Worm (Caenorhabditis elegans): ENCODE measurements around the gene fbxa-80.

DNA sequence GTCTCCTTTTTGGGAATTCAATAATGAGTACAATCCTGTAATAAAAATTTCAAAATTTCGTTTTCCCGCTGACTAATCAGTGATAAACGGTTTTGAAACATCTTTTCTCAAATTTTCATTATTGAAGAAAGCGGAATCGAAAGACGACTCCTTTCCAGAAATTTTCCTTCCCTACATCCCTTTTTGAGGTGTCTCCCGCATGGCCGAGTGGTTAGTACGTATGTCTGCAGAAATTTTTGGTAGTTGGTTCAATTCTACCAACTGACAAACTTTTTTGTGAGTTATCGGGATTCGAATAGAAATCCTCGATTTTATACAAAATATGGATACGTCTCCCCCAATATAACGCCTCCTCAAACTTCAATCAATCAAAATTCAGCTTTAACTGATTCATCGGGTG is 39.5 kb upstream of the fbxa-80 start:
- no peak for TF ChIP-seq mls-2 (tag; optimal IDR thresholded peaks at IDR 0.05)
- TF ChIP-seq blmp-1 (tag; optimal IDR thresholded peaks at IDR 0.05): no peak
- TF ChIP-seq nhr-28 (tag; optimal IDR thresholded peaks at IDR 0.05): no peak
- TF ChIP-seq nhr-12 (tag; optimal IDR thresholded peaks at IDR 0.05): no peak
- no peak for TF ChIP-seq hlh-1 (tag; optimal IDR thresholded peaks at IDR 0.05)
- TF ChIP-seq sem-2 (GFP tag; optimal IDR thresholded peaks at IDR 0.05): no peak
- TF ChIP-seq sptf-1 (tag; optimal IDR thresholded peaks at IDR 0.05): no peak
- no peak for TF ChIP-seq ztf-11 (tag; optimal IDR thresholded peaks at IDR 0.05)
- TF ChIP-seq unc-62 (GFP tag; optimal IDR thresholded peaks at IDR 0.05): no peak
- TF ChIP-seq mep-1 (tag; optimal IDR thresholded peaks at IDR 0.05): no peak
- no peak for TF ChIP-seq M03D4.4 (tag; optimal IDR thresholded peaks at IDR 0.05)
- no peak for TF ChIP-seq ceh-83 (GFP tag; optimal IDR thresholded peaks at IDR 0.05)
- TF ChIP-seq elt-3 (tag; optimal IDR thresholded peaks at IDR 0.05): no peak
- no peak for TF ChIP-seq cnd-1 (tag; optimal IDR thresholded peaks at IDR 0.05)

Data from whole organism, mixed stage, embryonic.